Worm (Caenorhabditis elegans) whole organism, mixed stage, embryonic: ENCODE data around the gene ubh-2.

Experiments used
- bed-3 ChIP-seq: fragments of 200-800 bp; sonication (Bioruptor generic); optimal IDR thresholded peaks from 3 replicates; lab custom pipeline; 2018; ENCODE audit warnings: mild to moderate bottlenecking, missing genetic modification characterization, moderate library complexity, missing compliant biosample characterization
- ceh-39 ChIP-seq: fragments of 150-350 bp; optimal IDR thresholded peaks from 2 replicates; lab custom pipeline; 2014; ENCODE audit warnings: missing biosample characterization, missing genetic modification characterization
- ceh-43 ChIP-seq: fragments of 200-800 bp; sonication (Bioruptor generic); optimal IDR thresholded peaks from 2 replicates; lab custom pipeline; 2018; ENCODE audit warnings: mild to moderate bottlenecking, missing genetic modification characterization, moderate library complexity, missing compliant biosample characterization
- ceh-83 ChIP-seq: fragments of 200-800 bp; sonication (Bioruptor generic); optimal IDR thresholded peaks from 2 replicates; lab custom pipeline; 2018; ENCODE audit warnings: mild to moderate bottlenecking, missing genetic modification characterization, missing compliant biosample characterization
- ces-1 ChIP-seq: fragments of 150-350 bp; optimal IDR thresholded peaks from 2 replicates; lab custom pipeline; 2014; ENCODE audit warnings: missing biosample characterization, missing genetic modification reagents, missing genetic modification characterization
- cnd-1 ChIP-seq: fragments of 200-800 bp; sonication (Bioruptor generic); optimal IDR thresholded peaks from 2 replicates; lab custom pipeline; 2018; ENCODE audit warnings: mild to moderate bottlenecking, missing genetic modification characterization, missing compliant biosample characterization
- drap-1 ChIP-seq: fragments of 200-800 bp; sonication (Bioruptor generic); optimal IDR thresholded peaks from 3 replicates; lab custom pipeline; 2018; ENCODE audit warnings: mild to moderate bottlenecking, missing genetic modification characterization, missing compliant biosample characterization
- elt-3 ChIP-seq: fragments of 150-350 bp; optimal IDR thresholded peaks from 2 replicates; lab custom pipeline; 2014; ENCODE audit warnings: missing biosample characterization, missing genetic modification characterization
- flh-1 ChIP-seq: fragments of 200-800 bp; sonication (Bioruptor generic); optimal IDR thresholded peaks from 2 replicates; lab custom pipeline; 2018; ENCODE audit warnings: mild to moderate bottlenecking, missing genetic modification characterization, moderate library complexity, missing compliant biosample characterization
- ham-2 ChIP-seq: fragments of 200-800 bp; sonication (Bioruptor generic); optimal IDR thresholded peaks from 2 replicates; lab custom pipeline; 2018; ENCODE audit warnings: mild to moderate bottlenecking, missing genetic modification characterization, missing compliant biosample characterization
- hlh-1 ChIP-seq: fragments of 150-350 bp; optimal IDR thresholded peaks from 2 replicates; lab custom pipeline; 2014; ENCODE audit warnings: missing biosample characterization, missing genetic modification reagents, missing genetic modification characterization
- lin-13 ChIP-seq: fragments of 150-350 bp; optimal IDR thresholded peaks from 2 replicates; lab custom pipeline; 2014; ENCODE audit warnings: missing biosample characterization, missing genetic modification characterization
- lin-32 ChIP-seq: fragments of 200-800 bp; sonication (Bioruptor generic); optimal IDR thresholded peaks from 2 replicates; lab custom pipeline; 2018; ENCODE audit warnings: mild to moderate bottlenecking, missing genetic modification characterization, missing compliant biosample characterization
- mab-5 ChIP-seq: fragments of 150-350 bp; optimal IDR thresholded peaks from 2 replicates; lab custom pipeline; 2014; ENCODE audit warnings: missing biosample characterization, missing genetic modification characterization
- mep-1 ChIP-seq: fragments of 150-350 bp; optimal IDR thresholded peaks from 2 replicates; lab custom pipeline; 2017; ENCODE audit warnings: missing biosample characterization, missing genetic modification reagents, missing genetic modification characterization, inconsistent platforms
- mls-2 ChIP-seq: sonication (generic microtip); optimal IDR thresholded peaks from 2 replicates; lab custom pipeline; 2016; ENCODE audit warnings: mild to moderate bottlenecking, missing genetic modification characterization, moderate library complexity, missing compliant biosample characterization
- nhr-12 ChIP-seq: fragments of 150-350 bp; optimal IDR thresholded peaks from 2 replicates; lab custom pipeline; 2014; ENCODE audit warnings: missing biosample characterization, missing genetic modification characterization
- nhr-2 ChIP-seq: fragments of 150-350 bp; optimal IDR thresholded peaks from 2 replicates; lab custom pipeline; 2014; ENCODE audit warnings: missing biosample characterization, missing genetic modification characterization
- nhr-237 ChIP-seq: fragments of 150-350 bp; optimal IDR thresholded peaks from 2 replicates; lab custom pipeline; 2014; ENCODE audit warnings: missing biosample characterization, missing genetic modification characterization
- nhr-28 ChIP-seq: fragments of 150-350 bp; optimal IDR thresholded peaks from 2 replicates; lab custom pipeline; 2014; ENCODE audit warnings: missing biosample characterization, missing genetic modification characterization
- pha-4 ChIP-seq: fragments of 150-350 bp; optimal IDR thresholded peaks from 2 replicates; lab custom pipeline; 2018; ENCODE audit warnings: missing biosample characterization, missing genetic modification reagents, missing genetic modification characterization
- sem-2 ChIP-seq: fragments of 200-800 bp; sonication (Bioruptor generic); optimal IDR thresholded peaks from 2 replicates; lab custom pipeline; 2018; ENCODE audit warnings: mild to moderate bottlenecking, missing genetic modification characterization, missing compliant biosample characterization
- snpc-4 ChIP-seq: fragments of 150-350 bp; optimal IDR thresholded peaks from 2 replicates; lab custom pipeline; 2014; ENCODE audit warnings: missing biosample characterization, missing genetic modification characterization
- sptf-1 ChIP-seq: sonication (generic microtip); optimal IDR thresholded peaks from 2 replicates; lab custom pipeline; 2017; ENCODE audit warnings: mild to moderate bottlenecking, missing genetic modification characterization, moderate library complexity, missing compliant biosample characterization
- unc-120 ChIP-seq: sonication (generic microtip); optimal IDR thresholded peaks from 2 replicates; lab custom pipeline; 2017; ENCODE audit warnings: missing genetic modification characterization, missing compliant biosample characterization; ENCODE audit not compliant: poor library complexity, severe bottlenecking
- unc-62 ChIP-seq: fragments of 150-350 bp; optimal IDR thresholded peaks from 2 replicates; lab custom pipeline; 2014; ENCODE audit warnings: missing biosample characterization, missing genetic modification reagents, missing genetic modification characterization
- zip-8 ChIP-seq: fragments of 150-350 bp; optimal IDR thresholded peaks from 2 replicates; lab custom pipeline; 2014; ENCODE audit warnings: missing biosample characterization, missing genetic modification characterization
- ztf-11 ChIP-seq: fragments of 150-350 bp; optimal IDR thresholded peaks from 2 replicates; lab custom pipeline; 2014; ENCODE audit warnings: missing biosample characterization, missing genetic modification characterization

Gene ubh-2

ce11 chrV:6514887-6515324, 5.3 kb upstream of the ubh-2 start, which contains the start of gene dpy-11:
TSS of gene dpy-11 (minus strand) at chrV:6515240.
- TF ChIP-seq cnd-1 (tag; lab: Kevin White, UChicago) (no peak), zip-8 (tag; lab: Kevin White, UChicago) (no peak), unc-120 (tag; lab: Kevin White, UChicago) (no peak), nhr-28 (tag; lab: Kevin White, UChicago) (no peak), nhr-12 (tag; lab: Kevin White, UChicago) (no peak), pha-4 (tag; lab: Kevin White, UChicago) (no peak)

- TF ChIP-seq nhr-237 (tag; lab: Kevin White, UChicago) (no peak), ceh-83 (GFP tag; lab: Kevin White, UChicago) (no peak), sem-2 (no peak), mab-5 (tag; lab: Kevin White, UChicago) (no peak), bed-3 (no peak), nhr-2 (no peak), cnd-1 (tag; lab: Kevin White, UChicago) (no peak), zip-8 (tag; lab: Kevin White, UChicago) (no peak), lin-13 (tag; lab: Kevin White, UChicago) (no peak)
- TF ChIP-seq, all 35 proteins: peak for 0
Observed at ce11 chrV:6513786-6514430, 4.3 kb upstream of the ubh-2 start.

- TF ChIP-seq ceh-83 (GFP tag; lab: Kevin White, UChicago), result no peak
- TF ChIP-seq drap-1 (GFP tag; lab: Kevin White, UChicago), result no peak
- no peak for TF ChIP-seq bed-3
- TF ChIP-seq nhr-28 (tag; lab: Kevin White, UChicago), result no peak
- TF ChIP-seq ham-2 (GFP tag; lab: Kevin White, UChicago), result peak; percentile 29
Observed at ce11 chrV:6513356-6513755, 3.7 kb upstream of the ubh-2 start.

- TF ChIP-seq nhr-2 (no peak), flh-1 (GFP tag; lab: Kevin White, UChicago) (no peak), nhr-12 (tag; lab: Kevin White, UChicago) (no peak), unc-120 (tag; lab: Kevin White, UChicago) (no peak), elt-3 (tag; lab: Kevin White, UChicago) (no peak), ceh-43 (GFP tag; lab: Kevin White, UChicago) (no peak), bed-3 (no peak), mab-5 (tag; lab: Kevin White, UChicago) (no peak), zip-8 (tag; lab: Kevin White, UChicago) (no peak), mls-2 (no peak), ham-2 (GFP tag; lab: Kevin White, UChicago) (no peak), ztf-11 (tag; lab: Kevin White, UChicago) (no peak), ceh-83 (GFP tag; lab: Kevin White, UChicago) (no peak), nhr-237 (tag; lab: Kevin White, UChicago) (no peak), lin-13 (tag; lab: Kevin White, UChicago) (no peak), sptf-1 (tag; lab: Kevin White, UChicago) (no peak)
- TF ChIP-seq, all 35 proteins: peak for 0
Observed at ce11 chrV:6511121-6511520, 1.5 kb upstream of the ubh-2 start, which contains the start of gene ubh-1. TSS of gene ubh-1 (minus strand) at chrV:6511409.

ce11 chrV:6510622-6511021, 1.0 kb upstream of the ubh-2 start:
- TF ChIP-seq mep-1 (tag; lab: Kevin White, UChicago) (no peak), unc-62 (no peak), sem-2 (no peak), hlh-1 (tag; lab: Kevin White, UChicago) (no peak), lin-32 (GFP tag; lab: Kevin White, UChicago) (no peak), nhr-237 (tag; lab: Kevin White, UChicago) (no peak), ceh-39 (tag; lab: Kevin White, UChicago) (no peak), snpc-4 (no peak), elt-3 (tag; lab: Kevin White, UChicago) (no peak), ces-1 (GFP tag; lab: Kevin White, UChicago) (no peak)

ce11 chrV:6508703-6509102, 914 bp downstream of the ubh-2 start, which contains the start of gene ubh-3:
TSS of gene ubh-3 (minus strand) at chrV:6508803.
- no peak for TF ChIP-seq mep-1 (tag; lab: Kevin White, UChicago)
